Fruit fly (Drosophila melanogaster) whole organism, adult: ENCODE results near the gene CG5883.

Source experiments
- CG11617 ChIP-seq: fragments of 200-800 bp; sonication (Bioruptor generic); optimal IDR thresholded peaks from 2 replicates; lab custom pipeline; 2017; ENCODE audit warnings: mild to moderate bottlenecking, missing biosample characterization, missing genetic modification reagents, missing genetic modification characterization
- CG12768 ChIP-seq: fragments of 200-800 bp; sonication (Bioruptor generic); optimal IDR thresholded peaks from 2 replicates; lab custom pipeline; 2017; ENCODE audit warnings: missing biosample characterization, missing genetic modification characterization, mild to moderate bottlenecking, moderate library complexity, missing genetic modification reagents
- CG14711 ChIP-seq: fragments of 200-800 bp; sonication (Bioruptor generic); optimal IDR thresholded peaks from 2 replicates; lab custom pipeline; 2018; ENCODE audit warnings: missing biosample characterization, mild to moderate bottlenecking, missing genetic modification characterization, moderate library complexity
- CG1620 ChIP-seq: fragments of 200-800 bp; sonication (Bioruptor generic); optimal IDR thresholded peaks from 2 replicates; lab custom pipeline; 2016; ENCODE audit warnings: missing biosample characterization, missing genetic modification characterization
- CG33017 ChIP-seq: fragments of 200-800 bp; sonication (Bioruptor generic); optimal IDR thresholded peaks from 2 replicates; lab custom pipeline; 2018; ENCODE audit warnings: missing biosample characterization, mild to moderate bottlenecking, missing genetic modification characterization, moderate library complexity
- CG5204 ChIP-seq: fragments of 200-800 bp; sonication (Bioruptor generic); optimal IDR thresholded peaks from 2 replicates; lab custom pipeline; 2016; ENCODE audit warnings: missing biosample characterization, missing genetic modification characterization
- CG7045 ChIP-seq: fragments of 200-800 bp; sonication (Bioruptor generic); optimal IDR thresholded peaks from 2 replicates; lab custom pipeline; 2017; ENCODE audit warnings: missing biosample characterization, mild to moderate bottlenecking, missing genetic modification characterization
- CG7101 ChIP-seq: fragments of 200-800 bp; sonication (Bioruptor generic); optimal IDR thresholded peaks from 2 replicates; lab custom pipeline; 2018; ENCODE audit warnings: missing biosample characterization, mild to moderate bottlenecking, missing genetic modification characterization, moderate library complexity
- Clk ChIP-seq: fragments of 200-800 bp; sonication (Bioruptor generic); optimal IDR thresholded peaks from 2 replicates; lab custom pipeline; 2017; ENCODE audit warnings: missing biosample characterization, missing genetic modification characterization
- Crg-1 ChIP-seq: fragments of 200-800 bp; sonication (Bioruptor generic); optimal IDR thresholded peaks from 2 replicates; lab custom pipeline; 2016; ENCODE audit warnings: missing biosample characterization, missing genetic modification characterization
- Hr96 ChIP-seq: fragments of 200-800 bp; sonication (Bioruptor generic); optimal IDR thresholded peaks from 2 replicates; lab custom pipeline; 2016; ENCODE audit warnings: missing biosample characterization, missing genetic modification characterization
- Mnt ChIP-seq: fragments of 200-800 bp; sonication (Bioruptor generic); optimal IDR thresholded peaks from 2 replicates; lab custom pipeline; 2016; ENCODE audit warnings: missing biosample characterization, mild to moderate bottlenecking, missing genetic modification characterization
- bab1 ChIP-seq: fragments of 200-800 bp; sonication (Bioruptor generic); optimal IDR thresholded peaks from 3 replicates; lab custom pipeline; 2019; ENCODE audit warnings: missing biosample characterization, mild to moderate bottlenecking, missing genetic modification characterization, moderate library complexity
- cic ChIP-seq: fragments of 200-800 bp; sonication (Bioruptor generic); optimal IDR thresholded peaks from 2 replicates; lab custom pipeline; 2017; ENCODE audit warnings: missing biosample characterization, mild to moderate bottlenecking, missing genetic modification characterization, moderate library complexity
- cnc ChIP-seq, 2 experiments: fragments of >200 bp; optimal IDR thresholded peaks; 2 replicates each; lab custom pipeline; 2017
- kay ChIP-seq: fragments of 200-800 bp; sonication (Bioruptor generic); peaks from one replicate; lab custom pipeline; 2016; ENCODE audit warnings: missing biosample characterization, missing genetic modification characterization, borderline replicate concordance
- ovo ChIP-seq: fragments of 200-800 bp; sonication (Bioruptor generic); optimal IDR thresholded peaks from 2 replicates; lab custom pipeline; 2016; ENCODE audit warnings: missing biosample characterization, missing genetic modification characterization
- pad ChIP-seq: fragments of 200-800 bp; sonication (Bioruptor generic); optimal IDR thresholded peaks from 3 replicates; lab custom pipeline; 2017; ENCODE audit warnings: missing biosample characterization, missing genetic modification characterization, mild to moderate bottlenecking, moderate library complexity, missing genetic modification reagents
- tj ChIP-seq: fragments of 200-800 bp; sonication (Bioruptor generic); optimal IDR thresholded peaks from 3 replicates; lab custom pipeline; 2017; ENCODE audit warnings: missing biosample characterization, mild to moderate bottlenecking, missing genetic modification characterization, moderate library complexity
- toe ChIP-seq: fragments of 200-800 bp; sonication (Bioruptor generic); optimal IDR thresholded peaks from 2 replicates; lab custom pipeline; 2016; ENCODE audit warnings: missing biosample characterization, missing genetic modification characterization

Gene CG5883

DNA sequence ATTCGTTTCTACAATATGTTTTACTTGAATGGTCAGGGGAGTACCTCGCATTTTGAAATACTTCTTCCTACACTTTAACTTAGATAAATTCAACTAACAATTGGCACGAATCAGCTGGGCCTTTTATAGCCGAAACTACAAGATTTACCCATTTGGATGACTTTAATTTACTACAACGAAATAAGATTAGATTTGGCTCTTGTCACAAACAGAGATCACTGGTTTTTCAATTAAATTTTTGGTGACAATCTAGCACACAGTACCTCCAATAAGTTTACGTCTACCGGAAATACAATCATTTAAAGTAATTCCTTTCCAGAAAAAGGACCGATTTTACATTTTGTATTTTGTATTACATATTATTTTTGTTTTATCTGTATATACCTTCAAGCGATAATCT lies at the start of gene CG5883:
Gene CG5883 (minus strand): TSS at position 101 of the 400 bp plus-strand sequence.
- TF ChIP-seq Hr96 (GFP tag; lab: Kevin White, UChicago) (no peak), cnc (optimal IDR thresholded peaks at IDR 0.05; lab: Kevin White, UChicago) (no peak), Mnt (GFP tag; lab: Kevin White, UChicago) (no peak), CG5204 (GFP tag; lab: Kevin White, UChicago) (no peak), CG7101 (tag; lab: Kevin White, UChicago) (no peak), kay (GFP tag; lab: Kevin White, UChicago) (no peak), CG12768 (GFP tag; lab: Kevin White, UChicago) (no peak), tj (no peak), CG33017 (tag; lab: Kevin White, UChicago) (no peak), toe (no peak), CG7045 (GFP tag; lab: Kevin White, UChicago) (no peak), CG1620 (no peak), CG14711 (no peak), pad (GFP tag; lab: Kevin White, UChicago) (no peak), ovo (GFP tag; lab: Kevin White, UChicago) (no peak), Clk (GFP tag; lab: Kevin White, UChicago) (no peak), bab1 (GFP tag; lab: Kevin White, UChicago) (no peak), CG11617 (GFP tag; lab: Kevin White, UChicago) (no peak)

DNA sequence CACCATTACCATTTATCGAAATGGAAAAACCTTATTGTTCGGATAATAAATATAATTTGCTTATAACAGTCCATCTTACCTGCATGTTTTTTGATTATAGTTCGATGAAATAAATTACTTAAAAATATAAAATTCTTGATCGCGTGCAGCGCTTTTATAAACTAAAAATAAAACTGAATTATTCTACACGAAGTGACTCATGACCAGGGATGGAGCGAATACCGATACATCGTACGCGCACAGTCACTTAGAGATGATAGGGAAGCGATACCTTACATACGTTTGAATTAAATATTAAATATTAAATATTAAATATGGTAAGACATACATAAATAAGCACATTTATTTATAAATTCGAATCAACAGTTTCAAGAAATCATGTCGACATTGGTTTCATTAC lies 48.3 kb upstream of the CG5883 start, which contains the start of gene viaf:
Gene viaf (minus strand): TSS at position 220 of the 400 bp plus-strand sequence.
- TF ChIP-seq CG1620 (peak; percentile 27), CG33017 (tag; lab: Kevin White, UChicago) (no peak), toe (peak; percentile 26), bab1 (GFP tag; lab: Kevin White, UChicago) (peak; percentile 78), Mnt (GFP tag; lab: Kevin White, UChicago) (peak; percentile 53), kay (GFP tag; lab: Kevin White, UChicago) (peak; percentile 99), CG7101 (tag; lab: Kevin White, UChicago) (peak; percentile 46), Crg-1 (GFP tag; lab: Kevin White, UChicago) (no peak), CG5204 (GFP tag; lab: Kevin White, UChicago) (peak; percentile 3), CG14711 (peak; percentile 17), pad (GFP tag; lab: Kevin White, UChicago) (no peak), CG11617 (GFP tag; lab: Kevin White, UChicago) (peak; percentile 31), CG12768 (GFP tag; lab: Kevin White, UChicago) (no peak)

DNA sequence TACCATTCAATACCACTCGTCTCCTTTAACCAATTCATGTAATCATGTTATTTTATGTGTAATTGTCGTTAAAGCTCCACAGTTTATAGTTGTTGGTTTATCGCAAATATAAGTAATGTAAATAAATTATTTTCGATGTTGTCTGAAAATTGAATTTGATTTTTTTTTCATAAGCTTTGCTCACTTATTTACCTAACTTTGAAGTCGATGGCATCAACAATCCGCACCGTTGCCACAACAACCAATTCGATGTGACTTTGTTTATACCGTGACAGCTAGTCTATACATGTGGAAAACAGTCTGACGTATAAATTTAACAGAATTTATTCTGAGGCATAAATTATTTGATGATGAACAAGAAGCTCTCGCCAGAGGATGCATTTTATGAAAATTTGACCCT lies 45.8 kb upstream of the CG5883 start, which contains the start of gene CG6931:
Gene CG6931 (plus strand): TSS at position 301 of the 400 bp plus-strand sequence.
- TF ChIP-seq CG7045 (GFP tag; lab: Kevin White, UChicago) (no peak), CG33017 (tag; lab: Kevin White, UChicago) (no peak), CG1620 (no peak), ovo (GFP tag; lab: Kevin White, UChicago) (no peak), Clk (GFP tag; lab: Kevin White, UChicago) (no peak), Hr96 (GFP tag; lab: Kevin White, UChicago) (no peak), CG7101 (tag; lab: Kevin White, UChicago) (no peak), pad (GFP tag; lab: Kevin White, UChicago) (no peak), Mnt (GFP tag; lab: Kevin White, UChicago) (no peak), bab1 (GFP tag; lab: Kevin White, UChicago) (no peak), tj (no peak), cnc (optimal IDR thresholded peaks at IDR 0.05; lab: Kevin White, UChicago) (no peak), CG5204 (GFP tag; lab: Kevin White, UChicago) (no peak), kay (GFP tag; lab: Kevin White, UChicago) (no peak), Crg-1 (GFP tag; lab: Kevin White, UChicago) (no peak), CG14711 (no peak), CG12768 (GFP tag; lab: Kevin White, UChicago) (no peak), CG11617 (GFP tag; lab: Kevin White, UChicago) (no peak), cic (GFP tag; lab: Kevin White, UChicago) (no peak), toe (no peak)

DNA sequence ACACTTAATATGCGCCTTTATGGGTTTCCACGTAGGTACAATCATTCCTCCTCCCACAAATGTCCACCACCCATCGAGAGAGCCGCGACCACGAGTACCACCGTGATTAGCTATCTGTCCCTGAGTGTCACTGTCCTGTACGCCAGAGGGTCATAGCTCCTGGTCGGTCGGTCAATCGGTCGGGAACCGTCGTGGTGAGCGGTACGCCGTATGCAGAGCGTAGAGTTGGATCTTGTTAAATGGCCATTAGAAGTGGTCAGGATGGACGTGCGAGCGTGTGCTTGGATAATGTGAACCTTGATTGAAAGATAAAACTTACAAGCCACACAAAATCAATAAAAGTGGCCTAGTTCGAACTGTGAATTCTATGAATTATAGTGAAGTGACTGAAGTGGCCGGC lies 40.0 kb upstream of the CG5883 start, which contains the start of gene CG6938:
Gene CG6938 (plus strand): TSS at position 301 of the 400 bp plus-strand sequence.
- TF ChIP-seq cic (GFP tag; lab: Kevin White, UChicago) (no peak), cnc (optimal IDR thresholded peaks at IDR 0.05; lab: Kevin White, UChicago) (no peak), CG12768 (GFP tag; lab: Kevin White, UChicago) (no peak), Mnt (GFP tag; lab: Kevin White, UChicago) (no peak), pad (GFP tag; lab: Kevin White, UChicago) (no peak), Hr96 (GFP tag; lab: Kevin White, UChicago) (no peak), kay (GFP tag; lab: Kevin White, UChicago) (no peak), Crg-1 (GFP tag; lab: Kevin White, UChicago) (no peak), toe (no peak), CG7045 (GFP tag; lab: Kevin White, UChicago) (no peak), tj (no peak), Clk (GFP tag; lab: Kevin White, UChicago) (no peak), CG14711 (no peak)

DNA sequence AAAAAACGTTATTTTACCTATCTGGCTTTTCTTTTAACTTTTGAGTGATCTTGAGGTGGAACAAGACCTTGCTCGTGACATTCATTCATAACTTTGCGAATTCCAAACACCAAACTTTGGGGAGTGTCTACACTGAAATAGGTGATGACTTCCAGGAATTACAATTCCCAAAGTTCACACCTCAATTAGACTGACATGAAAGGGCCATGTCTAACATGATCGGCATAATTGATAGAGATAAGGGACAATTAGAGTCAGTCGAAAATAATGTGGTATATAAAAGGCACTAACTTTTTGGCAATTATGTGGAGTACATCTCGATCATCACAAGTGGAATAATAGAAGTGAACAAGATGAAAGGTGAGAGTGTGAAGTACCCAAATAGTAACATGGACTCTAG lies 31.2 kb upstream of the CG5883 start, which contains the start of gene CG43896:
Gene CG43896 (plus strand): TSS at position 301 of the 400 bp plus-strand sequence.
- TF ChIP-seq CG1620 (no peak), CG33017 (tag; lab: Kevin White, UChicago) (no peak), Mnt (GFP tag; lab: Kevin White, UChicago) (no peak), CG5204 (GFP tag; lab: Kevin White, UChicago) (no peak), cic (GFP tag; lab: Kevin White, UChicago) (no peak), CG7101 (tag; lab: Kevin White, UChicago) (no peak), pad (GFP tag; lab: Kevin White, UChicago) (no peak), CG7045 (GFP tag; lab: Kevin White, UChicago) (no peak), Crg-1 (GFP tag; lab: Kevin White, UChicago) (no peak), ovo (GFP tag; lab: Kevin White, UChicago) (no peak)
